Worm (Caenorhabditis elegans): ENCODE measurements around the gene slc-25A21.
A peak's percentile ranks its signal among the peaks of the same experiment; 100 is the strongest.

DNA sequence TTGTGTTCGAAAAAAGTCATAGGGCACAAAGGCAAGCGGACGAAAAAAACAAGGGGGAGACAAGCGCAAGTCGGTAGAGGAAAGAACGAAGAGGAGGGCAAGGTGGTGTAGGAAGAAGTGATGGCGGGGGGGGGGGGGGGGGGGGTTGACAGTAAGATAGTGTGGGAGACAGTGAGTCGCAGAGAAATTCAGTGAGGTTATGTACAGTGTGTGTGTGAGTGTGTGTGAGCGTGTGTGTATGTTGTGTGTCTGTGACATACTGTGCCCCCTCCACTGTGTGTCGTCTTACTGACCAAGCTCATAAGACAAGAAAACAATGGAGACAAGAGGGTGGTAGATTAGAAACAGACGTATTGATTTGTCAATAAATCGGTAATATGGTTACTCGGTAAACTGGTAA, 39.5 kb upstream of the slc-25A21 start:
- TF ChIP-seq ceh-82 (tag; optimal IDR thresholded peaks at IDR 0.05) (no peak), lsy-2 (tag; optimal IDR thresholded peaks at IDR 0.05) (peak in 1 of 2 experiments; percentile 2), mep-1 (tag; optimal IDR thresholded peaks at IDR 0.05) (peak; percentile 20), pqm-1 (tag; optimal IDR thresholded peaks at IDR 0.05) (no peak), fkh-10 (GFP tag; optimal IDR thresholded peaks at IDR 0.05) (no peak), fkh-8 (tag; optimal IDR thresholded peaks at IDR 0.05) (no peak), C16A3.4 (tag; optimal IDR thresholded peaks at IDR 0.05) (no peak)
